Fruit fly (Drosophila melanogaster): ENCODE measurements around the gene Pdp1.

DNA sequence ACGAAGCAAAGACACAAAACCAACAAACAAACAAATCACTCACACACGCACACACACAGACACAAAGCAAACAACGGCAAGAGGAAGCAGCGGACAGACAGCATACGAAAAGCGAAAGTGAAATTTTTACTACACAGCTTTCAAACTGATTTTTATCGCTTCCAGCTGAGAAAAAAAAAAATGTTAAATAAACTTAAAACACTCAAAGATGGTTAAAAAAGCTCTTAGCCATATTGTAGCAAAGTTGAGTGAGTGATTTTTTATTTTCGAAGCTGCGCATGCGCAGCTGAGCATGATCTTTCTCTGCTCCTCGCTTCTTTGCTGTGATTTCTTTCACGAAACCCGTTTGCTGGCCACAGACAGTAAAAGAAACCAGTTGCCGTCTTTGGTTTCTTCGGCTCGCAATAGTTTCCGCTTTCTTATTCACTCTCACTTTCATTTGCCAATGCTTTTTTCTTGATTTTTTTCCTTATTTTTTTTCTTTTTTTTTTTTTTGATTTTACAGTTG lies 48.6 kb downstream of the Pdp1 start:
- TF ChIP-seq CG9705 (GFP tag; optimal IDR thresholded peaks at IDR 0.05) = no peak
- no peak for TF ChIP-seq psq (GFP tag; optimal IDR thresholded peaks at IDR 0.05)
- TF ChIP-seq br (GFP tag; optimal IDR thresholded peaks at IDR 0.05) = no peak
- no peak for TF ChIP-seq Hnf4 (GFP tag; optimal IDR thresholded peaks at IDR 0.05)
- no peak for TF ChIP-seq pan (optimal IDR thresholded peaks at IDR 0.05)
- no peak for TF ChIP-seq HLH106 (tag; optimal IDR thresholded peaks at IDR 0.05)
- no peak for TF ChIP-seq jim (GFP tag; optimal IDR thresholded peaks at IDR 0.05)
- no peak for TF ChIP-seq N (GFP tag; optimal IDR thresholded peaks at IDR 0.05)

Data from whole organism, wandering third instar larva.